Worm (Caenorhabditis elegans) whole organism, L1 larva: Measurements from ENCODE around the gene ZK643.6.

Experiments used
- C16A3.4 ChIP-seq: fragments of 150-350 bp; optimal IDR thresholded peaks from 2 replicates; lab custom pipeline; 2014; ENCODE audit warnings: missing biosample characterization, missing genetic modification characterization
- F16B12.6 ChIP-seq: fragments of 150-350 bp; optimal IDR thresholded peaks from 2 replicates; lab custom pipeline; 2014; ENCODE audit warnings: missing biosample characterization, missing genetic modification characterization
- Y116A8C.19 ChIP-seq: sonication (generic microtip); optimal IDR thresholded peaks from 2 replicates; lab custom pipeline; 2016; ENCODE audit warnings: missing compliant biosample characterization, missing genetic modification characterization, borderline replicate concordance
- aly-2 ChIP-seq: fragments of 150-350 bp; optimal IDR thresholded peaks from 2 replicates; lab custom pipeline; 2014; ENCODE audit warnings: missing biosample characterization, missing genetic modification characterization
- blmp-1 ChIP-seq: fragments of 150-350 bp; optimal IDR thresholded peaks from 2 replicates; lab custom pipeline; 2014; ENCODE audit warnings: missing biosample characterization, missing genetic modification characterization
- ceh-90 ChIP-seq: sonication (generic microtip); optimal IDR thresholded peaks from 2 replicates; lab custom pipeline; 2016; ENCODE audit warnings: missing genetic modification characterization, missing compliant biosample characterization
- ces-1 ChIP-seq: fragments of 150-350 bp; optimal IDR thresholded peaks from 2 replicates; lab custom pipeline; 2014; ENCODE audit warnings: missing biosample characterization, missing genetic modification reagents, missing genetic modification characterization
- dpl-1 ChIP-seq, 3 experiments: fragments of 150-350 bp in 2 of 3; sonication (generic microtip) in 1 of 3; optimal IDR thresholded peaks; 2 replicates each; lab custom pipeline; 2014 to 2017; ENCODE audit warnings: missing biosample characterization in 3 of 3, missing genetic modification characterization in 3 of 3, missing genetic modification reagents in 3 of 3
- efl-1 ChIP-seq, 4 experiments: fragments of 150-350 bp; optimal IDR thresholded peaks in 3 of 4; peaks in 1 of 4; 1 replicate in 1 of 4; 2 replicates in 3 of 4; lab custom pipeline; 2014; ENCODE audit warnings: missing biosample characterization in 2 of 4, missing genetic modification characterization in 2 of 4, missing genetic modification reagents in 2 of 4
- elt-2 ChIP-seq: sonication (generic microtip); optimal IDR thresholded peaks from 2 replicates; lab custom pipeline; 2016; ENCODE audit warnings: missing genetic modification characterization, mild to moderate bottlenecking, inconsistent platforms, missing compliant biosample characterization, missing genetic modification reagents
- elt-3 ChIP-seq, 6 experiments: fragments of 150-350 bp in 1 of 6; sonication (generic microtip); optimal IDR thresholded peaks; 2 replicates each; lab custom pipeline; 2017 to 2018; ENCODE audit warnings: missing biosample characterization in 6 of 6, missing genetic modification characterization in 6 of 6, inconsistent platforms in 1 of 6
- fkh-10 ChIP-seq: sonication (generic microtip); optimal IDR thresholded peaks from 2 replicates; lab custom pipeline; 2017; ENCODE audit warnings: missing biosample characterization, missing genetic modification reagents, missing genetic modification characterization
- fkh-8 ChIP-seq: sonication (generic microtip); optimal IDR thresholded peaks from 2 replicates; lab custom pipeline; 2016; ENCODE audit warnings: mild to moderate bottlenecking, missing genetic modification characterization, missing compliant biosample characterization
- fos-1 ChIP-seq: fragments of 150-350 bp; optimal IDR thresholded peaks from 2 replicates; lab custom pipeline; 2014; ENCODE audit warnings: missing biosample characterization, missing genetic modification characterization
- hlh-17 ChIP-seq: fragments of 200-800 bp; sonication (Bioruptor generic); optimal IDR thresholded peaks from 2 replicates; lab custom pipeline; 2018; ENCODE audit warnings: missing genetic modification characterization, mild to moderate bottlenecking, missing compliant biosample characterization, moderate library complexity, borderline replicate concordance
- irx-1 ChIP-seq: sonication (generic microtip); optimal IDR thresholded peaks from 2 replicates; lab custom pipeline; 2016; ENCODE audit warnings: missing genetic modification characterization, missing compliant biosample characterization
- isw-1 ChIP-seq: fragments of 200-800 bp; sonication (Bioruptor generic); IDR thresholded peaks from 2 replicates; pipeline ENCODE4 v1.3.6; 2022; ENCODE audit warnings: missing genetic modification characterization, missing compliant biosample characterization
- jun-1 ChIP-seq: fragments of 150-350 bp; optimal IDR thresholded peaks from 2 replicates; lab custom pipeline; 2014; ENCODE audit warnings: missing biosample characterization, missing genetic modification reagents, missing genetic modification characterization
- lin-13 ChIP-seq: fragments of 150-350 bp; optimal IDR thresholded peaks from 2 replicates; lab custom pipeline; 2014; ENCODE audit warnings: missing biosample characterization, missing genetic modification reagents, missing genetic modification characterization
- lin-14 ChIP-seq: fragments of 200-800 bp; sonication (Bioruptor generic); optimal IDR thresholded peaks from 2 replicates; lab custom pipeline; 2018; ENCODE audit warnings: mild to moderate bottlenecking, missing genetic modification characterization, moderate library complexity, missing compliant biosample characterization
- lin-15B ChIP-seq: fragments of 150-350 bp; sonication (generic microtip); optimal IDR thresholded peaks from 3 replicates; lab custom pipeline; 2014; ENCODE audit warnings: missing biosample characterization, missing genetic modification characterization
- lin-35 ChIP-seq, 2 experiments: fragments of 150-350 bp; optimal IDR thresholded peaks; 2 replicates each; lab custom pipeline; 2014; ENCODE audit warnings: missing biosample characterization in 2 of 2, missing genetic modification characterization in 2 of 2, missing genetic modification reagents in 2 of 2
- lir-3 ChIP-seq: sonication (generic microtip); optimal IDR thresholded peaks from 2 replicates; lab custom pipeline; 2016; ENCODE audit warnings: mild to moderate bottlenecking, missing genetic modification characterization, moderate library complexity, missing compliant biosample characterization; ENCODE audit not compliant: poor library complexity
- lsy-2 ChIP-seq, 2 experiments: fragments of 150-350 bp; optimal IDR thresholded peaks; 2 replicates each; lab custom pipeline; 2014; ENCODE audit warnings: missing biosample characterization in 2 of 2, missing genetic modification characterization in 2 of 2
- mdl-1 ChIP-seq, 2 experiments: fragments of 150-350 bp; optimal IDR thresholded peaks; 2 replicates each; lab custom pipeline; 2014 to 2017; ENCODE audit warnings: missing biosample characterization in 2 of 2, missing genetic modification characterization in 2 of 2, inconsistent platforms in 1 of 2
- mep-1 ChIP-seq: fragments of 150-350 bp; optimal IDR thresholded peaks from 2 replicates; lab custom pipeline; 2014; ENCODE audit warnings: missing biosample characterization, missing genetic modification characterization
- nhr-11 ChIP-seq: fragments of 150-350 bp; optimal IDR thresholded peaks from 2 replicates; lab custom pipeline; 2014; ENCODE audit warnings: missing biosample characterization, missing genetic modification characterization
- nhr-19 ChIP-seq: fragments of 200-800 bp; sonication (Bioruptor generic); conservative IDR thresholded peaks from 2 replicates; pipeline ENCODE4 v1.3.6; 2022; ENCODE audit warnings: missing genetic modification characterization, missing compliant biosample characterization
- nhr-20 ChIP-seq: sonication (generic microtip); optimal IDR thresholded peaks from 2 replicates; lab custom pipeline; 2016; ENCODE audit warnings: mild to moderate bottlenecking, missing genetic modification characterization, missing compliant biosample characterization
- nhr-47 ChIP-seq: sonication (generic microtip); optimal IDR thresholded peaks from 2 replicates; lab custom pipeline; 2016; ENCODE audit warnings: mild to moderate bottlenecking, missing genetic modification characterization, moderate library complexity, missing compliant biosample characterization
- nhr-71 ChIP-seq: sonication (generic microtip); optimal IDR thresholded peaks from 2 replicates; lab custom pipeline; 2016; ENCODE audit warnings: mild to moderate bottlenecking, missing genetic modification characterization, moderate library complexity, missing compliant biosample characterization
- nhr-77 ChIP-seq: fragments of 150-350 bp; optimal IDR thresholded peaks from 2 replicates; lab custom pipeline; 2014; ENCODE audit warnings: missing biosample characterization, missing genetic modification characterization
- nhr-84 ChIP-seq: sonication (generic microtip); optimal IDR thresholded peaks from 2 replicates; lab custom pipeline; 2017; ENCODE audit warnings: missing biosample characterization, missing genetic modification characterization
- nhr-85 ChIP-seq: sonication (generic microtip); peaks from one replicate; lab custom pipeline; 2016; ENCODE audit warnings: missing genetic modification characterization, inconsistent platforms, missing compliant biosample characterization
- nhr-90 ChIP-seq: sonication (generic microtip); optimal IDR thresholded peaks from 2 replicates; lab custom pipeline; 2016; ENCODE audit warnings: mild to moderate bottlenecking, missing genetic modification characterization, missing compliant biosample characterization; ENCODE audit not compliant: poor library complexity
- pag-3 ChIP-seq: sonication (generic microtip); optimal IDR thresholded peaks from 2 replicates; lab custom pipeline; 2017; ENCODE audit warnings: missing genetic modification characterization, mild to moderate bottlenecking, missing compliant biosample characterization, antibody characterized with exemption, borderline replicate concordance; ENCODE audit not compliant: insufficient read depth
- pqm-1 ChIP-seq: sonication (generic microtip); optimal IDR thresholded peaks from 3 replicates; lab custom pipeline; 2017; ENCODE audit warnings: missing biosample characterization, missing genetic modification characterization
- skn-1 ChIP-seq: fragments of 150-350 bp; optimal IDR thresholded peaks from 2 replicates; lab custom pipeline; 2014; ENCODE audit warnings: missing biosample characterization, missing genetic modification characterization
- snpc-4 ChIP-seq: fragments of 150-350 bp; optimal IDR thresholded peaks from 2 replicates; lab custom pipeline; 2014; ENCODE audit warnings: missing biosample characterization, missing genetic modification characterization
- snu-23 ChIP-seq: sonication (generic microtip); optimal IDR thresholded peaks from 2 replicates; lab custom pipeline; 2016; ENCODE audit warnings: missing genetic modification characterization, missing compliant biosample characterization
- swsn-7 ChIP-seq: sonication (generic microtip); optimal IDR thresholded peaks from 2 replicates; lab custom pipeline; 2016; ENCODE audit warnings: missing genetic modification characterization, missing compliant biosample characterization
- tbx-2 ChIP-seq: sonication (generic microtip); optimal IDR thresholded peaks from 2 replicates; lab custom pipeline; 2016; ENCODE audit warnings: missing genetic modification characterization, missing compliant biosample characterization
- tlp-1 ChIP-seq: fragments of 150-350 bp; optimal IDR thresholded peaks from 2 replicates; lab custom pipeline; 2014; ENCODE audit warnings: missing biosample characterization, missing genetic modification characterization
- unc-130 ChIP-seq: fragments of 150-350 bp; optimal IDR thresholded peaks from 2 replicates; lab custom pipeline; 2017; ENCODE audit warnings: missing biosample characterization, missing genetic modification characterization, inconsistent platforms
- unc-30 ChIP-seq: sonication (generic microtip); optimal IDR thresholded peaks from 2 replicates; lab custom pipeline; 2017; ENCODE audit warnings: missing biosample characterization, missing genetic modification characterization

Gene ZK643.6

ce11 chrIII:8984960-8985359, 24.4 kb upstream of the ZK643.6 start (continued):
- TF ChIP-seq irx-1 (tag; lab: Kevin White, UChicago) (peak; percentile 56), lin-13 (GFP tag; lab: Kevin White, UChicago) (no peak), ces-1 (GFP tag; lab: Kevin White, UChicago) (no peak), nhr-90 (peak; percentile 23), unc-30 (tag; lab: Kevin White, UChicago) (no peak), snpc-4 (tag; lab: Kevin White, UChicago) (no peak), nhr-77 (tag; lab: Kevin White, UChicago) (peak; percentile 82), lin-14 (GFP tag; lab: Kevin White, UChicago) (peak; percentile 97), fkh-8 (tag; lab: Kevin White, UChicago) (peak; percentile 59), jun-1 (no peak), mdl-1 (tag; optimal IDR thresholded peaks at IDR 0.05; lab: Kevin White, UChicago) (peak in 1 of 2 experiments; percentile 62), skn-1 (peak; percentile 61), tbx-2 (tag; lab: Kevin White, UChicago) (peak; percentile 71), nhr-85 (tag; lab: Kevin White, UChicago) (peak; percentile 80), dpl-1 (GFP tag; optimal IDR thresholded peaks at IDR 0.05; lab: Kevin White, UChicago) (peak; percentile 44 to 55 (median 47)), nhr-20 (peak; percentile 67), nhr-47 (tag; lab: Kevin White, UChicago) (peak; percentile 50)
- TF ChIP-seq, all 84 proteins: peak for 35

- no peak for TF ChIP-seq lin-15B (tag; lab: Kevin White, UChicago)
- peak; percentile 7 for TF ChIP-seq elt-2 (tag; lab: Kevin White, UChicago)
- TF ChIP-seq blmp-1 (tag; lab: Kevin White, UChicago): peak; percentile 51
- no peak for TF ChIP-seq F16B12.6 (tag; lab: Kevin White, UChicago)
- TF ChIP-seq unc-130 (tag; lab: Kevin White, UChicago): no peak
Observed at ce11 chrIII:8984412-8984811, 23.8 kb upstream of the ZK643.6 start.

ce11 chrIII:8983811-8984210, 23.2 kb upstream of the ZK643.6 start:
- TF ChIP-seq aly-2 (tag; lab: Kevin White, UChicago) (no peak), snu-23 (GFP tag; lab: Kevin White, UChicago) (peak; percentile 35), nhr-11 (no peak), nhr-84 (no peak), hlh-17 (GFP tag; lab: Kevin White, UChicago) (no peak), unc-130 (tag; lab: Kevin White, UChicago) (no peak), nhr-85 (tag; lab: Kevin White, UChicago) (peak; percentile 69), tbx-2 (tag; lab: Kevin White, UChicago) (peak; percentile 18), lin-14 (GFP tag; lab: Kevin White, UChicago) (peak; percentile 58), lsy-2 (tag; optimal IDR thresholded peaks at IDR 0.05; lab: Kevin White, UChicago) (peak in 1 of 2 experiments; percentile 46), ceh-90 (tag; lab: Kevin White, UChicago) (no peak), nhr-19 (peak; percentile 36; the same call in 1 of the 2 replicates), skn-1 (peak; percentile 23), swsn-7 (no peak), nhr-71 (peak; percentile 50), elt-3 (tag; optimal IDR thresholded peaks at IDR 0.05; lab: Kevin White, UChicago) (peak; percentile 16 to 87 (median 75)), pqm-1 (tag; lab: Kevin White, UChicago) (no peak), pag-3 (tag; lab: Kevin White, UChicago) (no peak), nhr-20 (peak; percentile 67), jun-1 (peak; percentile 5), elt-2 (tag; lab: Kevin White, UChicago) (no peak), ces-1 (GFP tag; lab: Kevin White, UChicago) (no peak), fos-1 (no peak), lin-35 (GFP tag; optimal IDR thresholded peaks at IDR 0.05; lab: Kevin White, UChicago) (peak; percentile 15 to 68), Y116A8C.19 (tag; lab: Kevin White, UChicago) (no peak), mdl-1 (tag; optimal IDR thresholded peaks at IDR 0.05; lab: Kevin White, UChicago) (peak in 1 of 2 experiments; percentile 87), fkh-10 (GFP tag; lab: Kevin White, UChicago) (no peak), efl-1 (optimal IDR thresholded peaks at IDR 0.05; lab: Kevin White, UChicago) (no peak), efl-1 (GFP tag; optimal IDR thresholded peaks at IDR 0.05 in 1 of 2; lab: Kevin White, UChicago) (peak in 1 of 2 experiments; percentile 91), isw-1 (no peak), tlp-1 (tag; lab: Kevin White, UChicago) (no peak), C16A3.4 (tag; lab: Kevin White, UChicago) (peak; percentile 1), lir-3 (peak; percentile 40), dpl-1 (GFP tag; optimal IDR thresholded peaks at IDR 0.05; lab: Kevin White, UChicago) (peak in 1 of 3 experiments; percentile 20), blmp-1 (tag; lab: Kevin White, UChicago) (peak; percentile 97), mep-1 (tag; lab: Kevin White, UChicago) (peak; percentile 25)
